Worm (Caenorhabditis elegans) whole organism, late embryonic: ENCODE results near the gene ecps-2.
A peak's percentile ranks its signal among the peaks of the same experiment; 100 is the strongest.
"Not testable (repeated sequence)": the region's sequence is repeated elsewhere in the genome, so short reads cannot be mapped to it uniquely, and the experiment has no call there.

Experiments
- C08G9.2 ChIP-seq: sonication (generic microtip); optimal IDR thresholded peaks from 2 replicates; lab custom pipeline; 2016; ENCODE audit warnings: mild to moderate bottlenecking, missing genetic modification characterization, moderate library complexity, missing compliant biosample characterization
- F13H6.1 ChIP-seq: sonication (generic microtip); optimal IDR thresholded peaks from 2 replicates; lab custom pipeline; 2016; ENCODE audit warnings: missing genetic modification characterization, missing compliant biosample characterization
- T23F11.4 ChIP-seq: fragments of 200-800 bp; sonication (Bioruptor generic); optimal IDR thresholded peaks from 2 replicates; lab custom pipeline; 2018; ENCODE audit warnings: mild to moderate bottlenecking, missing genetic modification characterization, missing compliant biosample characterization
- Y22D7AL.16 ChIP-seq: sonication (generic microtip); optimal IDR thresholded peaks from 2 replicates; lab custom pipeline; 2016; ENCODE audit warnings: missing genetic modification characterization, missing compliant biosample characterization
- ama-1 ChIP-seq: fragments of 150-350 bp; optimal IDR thresholded peaks from 2 replicates; lab custom pipeline; 2014
- ceh-14 ChIP-seq: sonication (generic microtip); optimal IDR thresholded peaks from 2 replicates; lab custom pipeline; 2016; ENCODE audit warnings: missing genotype, missing genetic modification characterization, missing compliant biosample characterization
- ceh-18 ChIP-seq: sonication (generic microtip); optimal IDR thresholded peaks from 2 replicates; lab custom pipeline; 2016; ENCODE audit warnings: missing genetic modification characterization, missing compliant biosample characterization
- ceh-30 ChIP-seq: fragments of 150-350 bp; optimal IDR thresholded peaks from 2 replicates; lab custom pipeline; 2014; ENCODE audit warnings: missing biosample characterization, missing genetic modification characterization
- ceh-31 ChIP-seq: sonication (generic microtip); optimal IDR thresholded peaks from 2 replicates; lab custom pipeline; 2016; ENCODE audit warnings: missing genetic modification characterization, missing compliant biosample characterization
- ceh-34 ChIP-seq: sonication (generic microtip); optimal IDR thresholded peaks from 2 replicates; lab custom pipeline; 2016; ENCODE audit warnings: mild to moderate bottlenecking, missing genetic modification characterization, missing compliant biosample characterization
- ceh-6 ChIP-seq: fragments of 200-800 bp; sonication (Bioruptor generic); optimal IDR thresholded peaks from 2 replicates; lab custom pipeline; 2018; ENCODE audit warnings: mild to moderate bottlenecking, missing genetic modification characterization, missing compliant biosample characterization
- che-1 ChIP-seq: sonication (generic microtip); optimal IDR thresholded peaks from 2 replicates; lab custom pipeline; 2016; ENCODE audit warnings: mild to moderate bottlenecking, missing genetic modification characterization, missing compliant biosample characterization
- elt-2 ChIP-seq: sonication (generic microtip); optimal IDR thresholded peaks from 2 replicates; lab custom pipeline; 2016; ENCODE audit warnings: missing genetic modification reagents, missing genetic modification characterization, missing compliant biosample characterization
- fax-1 ChIP-seq: sonication (generic microtip); optimal IDR thresholded peaks from 2 replicates; lab custom pipeline; 2016; ENCODE audit warnings: missing genotype, missing genetic modification characterization, missing compliant biosample characterization
- hlh-13 ChIP-seq: fragments of 200-800 bp; sonication (Bioruptor generic); optimal IDR thresholded peaks from 2 replicates; lab custom pipeline; 2018; ENCODE audit warnings: mild to moderate bottlenecking, missing genetic modification characterization, missing compliant biosample characterization
- hlh-15 ChIP-seq: sonication (generic microtip); optimal IDR thresholded peaks from 2 replicates; lab custom pipeline; 2016; ENCODE audit warnings: missing genetic modification characterization, missing compliant biosample characterization
- lim-6 ChIP-seq: sonication (generic microtip); optimal IDR thresholded peaks from 2 replicates; lab custom pipeline; 2016; ENCODE audit warnings: missing genetic modification characterization, missing compliant biosample characterization
- madf-2 ChIP-seq: sonication (generic microtip); optimal IDR thresholded peaks from 2 replicates; lab custom pipeline; 2017; ENCODE audit warnings: missing genetic modification characterization, missing compliant biosample characterization
- nfya-1 ChIP-seq: sonication (generic microtip); optimal IDR thresholded peaks from 2 replicates; lab custom pipeline; 2017; ENCODE audit warnings: missing genetic modification characterization, mild to moderate bottlenecking, missing compliant biosample characterization, antibody characterized with exemption, moderate library complexity
- nhr-11 ChIP-seq: fragments of 150-350 bp; optimal IDR thresholded peaks from 2 replicates; lab custom pipeline; 2014; ENCODE audit warnings: missing biosample characterization, missing genetic modification characterization
- npax-4 ChIP-seq: sonication (generic microtip); optimal IDR thresholded peaks from 2 replicates; lab custom pipeline; 2016; ENCODE audit warnings: missing genetic modification characterization, missing compliant biosample characterization
- pag-3 ChIP-seq: sonication (generic microtip); optimal IDR thresholded peaks from 2 replicates; lab custom pipeline; 2016; ENCODE audit warnings: missing compliant biosample characterization, missing genetic modification characterization, borderline replicate concordance
- pat-9 ChIP-seq: fragments of 200-800 bp; sonication (Bioruptor generic); optimal IDR thresholded peaks from 2 replicates; lab custom pipeline; 2018; ENCODE audit warnings: mild to moderate bottlenecking, missing genetic modification characterization, moderate library complexity, missing compliant biosample characterization
- pax-1 ChIP-seq: fragments of 150-350 bp; optimal IDR thresholded peaks from 2 replicates; lab custom pipeline; 2014; ENCODE audit warnings: missing biosample characterization, missing genetic modification characterization
- pqm-1 ChIP-seq: sonication (generic microtip); optimal IDR thresholded peaks from 2 replicates; lab custom pipeline; 2016; ENCODE audit warnings: missing genetic modification characterization, missing compliant biosample characterization
- ref-2 ChIP-seq: sonication (generic microtip); optimal IDR thresholded peaks from 2 replicates; lab custom pipeline; 2016; ENCODE audit warnings: missing genetic modification characterization, missing compliant biosample characterization
- sdc-2 ChIP-seq: sonication (generic microtip); optimal IDR thresholded peaks from 2 replicates; lab custom pipeline; 2016; ENCODE audit warnings: missing genotype, missing genetic modification characterization, missing compliant biosample characterization
- sox-2 ChIP-seq: fragments of 200-800 bp; sonication (Bioruptor generic); IDR thresholded peaks from 2 replicates; pipeline ENCODE4 v1.3.6; 2022; ENCODE audit warnings: missing genetic modification reagents, missing genetic modification characterization, missing compliant biosample characterization
- syd-9 ChIP-seq: sonication (generic microtip); optimal IDR thresholded peaks from 2 replicates; lab custom pipeline; 2016; ENCODE audit warnings: mild to moderate bottlenecking, missing genetic modification characterization, moderate library complexity, missing compliant biosample characterization
- tbx-2 ChIP-seq: sonication (generic microtip); optimal IDR thresholded peaks from 2 replicates; lab custom pipeline; 2016; ENCODE audit warnings: missing genetic modification characterization, missing compliant biosample characterization
- unc-3 ChIP-seq, 2 experiments: fragments of 200-800 bp in 1 of 2; sonication (Bioruptor generic) in 1 of 2; sonication (generic microtip) in 1 of 2; conservative IDR thresholded peaks in 1 of 2; optimal IDR thresholded peaks in 1 of 2; 2 replicates each; pipeline versions ENCODE4 v1.3.6 to Lab custom; 2016 to 2022; ENCODE audit warnings: missing compliant biosample characterization in 2 of 2, missing genetic modification characterization in 2 of 2, missing genetic modification reagents in 1 of 2
- unc-42 ChIP-seq: sonication (generic microtip); optimal IDR thresholded peaks from 2 replicates; lab custom pipeline; 2016; ENCODE audit warnings: missing genotype, missing genetic modification characterization, missing compliant biosample characterization
- unc-86 ChIP-seq: sonication (generic microtip); optimal IDR thresholded peaks from 2 replicates; lab custom pipeline; 2016; ENCODE audit warnings: missing genetic modification characterization, missing compliant biosample characterization

ecps-2 gene

DNA sequence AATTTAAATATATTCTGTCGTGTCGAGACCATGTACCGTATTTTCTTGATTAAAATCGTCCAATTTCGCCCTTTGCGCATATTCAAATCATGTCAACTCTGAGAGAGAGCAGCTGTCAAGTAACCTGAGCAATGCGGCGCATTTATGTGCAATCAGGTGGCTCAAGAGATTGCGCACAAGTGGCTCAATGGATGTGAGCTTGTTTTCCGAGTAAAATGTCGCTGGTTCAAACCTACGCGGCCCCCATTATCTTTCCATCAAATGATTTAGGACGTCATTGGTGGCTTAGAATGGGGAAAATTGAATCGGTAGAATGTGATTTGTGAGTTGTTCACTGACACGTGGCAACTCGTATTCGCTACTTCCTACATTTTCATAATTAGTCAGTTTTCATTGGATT lies 10.8 kb upstream of the ecps-2 start (continued):
- peak; percentile 68 for TF ChIP-seq pqm-1 (tag; lab: Kevin White, UChicago)
- no peak for TF ChIP-seq hlh-13 (GFP tag; lab: Kevin White, UChicago)
- no peak for TF ChIP-seq Y22D7AL.16 (tag; lab: Kevin White, UChicago)
- TF ChIP-seq pax-1 = no peak
- no peak for TF ChIP-seq pag-3 (tag; lab: Kevin White, UChicago)
- peak; percentile 64 for TF ChIP-seq che-1 (tag; lab: Kevin White, UChicago)
- peak; percentile 21 for TF ChIP-seq sdc-2 (tag; lab: Kevin White, UChicago)
- TF ChIP-seq nfya-1 (tag; lab: Kevin White, UChicago) = peak; percentile 71
- no peak for TF ChIP-seq ceh-30 (tag; lab: Kevin White, UChicago)
- TF ChIP-seq npax-4 (tag; lab: Kevin White, UChicago) = no peak
- no peak for TF ChIP-seq ama-1
- peak; percentile 11 for TF ChIP-seq madf-2 (tag; lab: Kevin White, UChicago)
- peak; percentile 27 for TF ChIP-seq T23F11.4 (GFP tag; lab: Kevin White, UChicago)
- TF ChIP-seq hlh-15 (tag; lab: Kevin White, UChicago) = no peak
- TF ChIP-seq ceh-14 = peak; percentile 1
- TF ChIP-seq pat-9 (tag; lab: Kevin White, UChicago) = peak; percentile 67

DNA sequence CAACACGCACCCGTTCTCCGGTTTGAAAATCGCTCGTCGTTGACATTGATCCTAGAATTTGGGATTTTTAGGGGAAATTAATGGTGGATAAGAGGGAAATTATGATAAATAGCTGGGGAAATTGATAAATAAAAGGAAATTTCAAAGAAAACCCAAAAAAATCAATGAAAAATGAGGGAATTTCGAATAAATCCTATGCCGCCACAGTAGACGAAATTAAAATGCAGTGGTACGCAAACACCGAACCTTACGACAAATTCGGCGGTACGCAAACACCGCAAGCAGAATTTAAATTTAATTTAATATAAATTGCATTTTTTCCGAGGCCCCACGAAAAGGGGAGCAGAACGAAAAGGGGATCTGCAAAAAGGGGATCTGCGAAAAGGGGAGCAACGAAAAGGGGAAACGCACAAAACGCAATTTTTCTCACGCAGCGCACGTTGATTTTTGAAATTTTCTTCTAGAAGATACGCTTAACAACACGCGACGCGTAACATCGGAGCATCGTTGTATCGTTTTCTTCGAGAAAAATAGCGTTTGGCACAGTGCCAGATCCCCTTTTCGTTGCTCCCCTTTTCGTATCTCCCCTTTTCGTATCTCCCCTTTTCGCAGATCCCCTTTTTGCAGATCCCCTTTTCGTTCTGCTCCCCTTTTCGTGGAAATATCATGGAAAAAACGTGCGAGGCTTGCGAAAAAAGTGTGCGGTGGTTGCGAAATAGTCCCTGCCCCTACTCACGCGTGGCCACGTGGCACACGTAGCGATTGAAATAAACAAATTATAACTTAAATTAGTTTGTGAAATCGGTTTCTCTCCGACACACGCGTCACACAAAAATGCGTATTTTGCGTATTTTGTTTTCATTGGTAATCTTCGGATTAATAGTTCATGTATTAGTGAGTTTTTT lies 6.7 kb upstream of the ecps-2 start, which contains the start of the genes smrd-1 and enu-3.1:
Gene smrd-1, minus strand, starts transcription at position 51 of the 905 bp plus-strand sequence.
Gene enu-3.1, plus strand, starts transcription at position 339 of the 905 bp plus-strand sequence.
- TF ChIP-seq unc-86 (peak; percentile 23), F13H6.1 (peak; percentile 49), ceh-14 (peak; percentile 97), ceh-34 (peak; percentile 50), ref-2 (tag; lab: Kevin White, UChicago) (peak; percentile 36), fax-1 (peak; percentile 31), C08G9.2 (tag; lab: Kevin White, UChicago) (peak; percentile 40), ceh-31 (tag; lab: Kevin White, UChicago) (peak; percentile 87), pqm-1 (tag; lab: Kevin White, UChicago) (peak; percentile 48), tbx-2 (tag; lab: Kevin White, UChicago) (peak; percentile 58), unc-3 (GFP tag; conservative IDR thresholded peaks at IDR 0.05; lab: Robert Waterston, UW) (0 out of 2 replicates have a peak, but pooled peaks have one; percentile 15), unc-42 (tag; lab: Kevin White, UChicago) (peak; percentile 99), ceh-18 (peak; percentile 40), elt-2 (tag; lab: Kevin White, UChicago) (peak; percentile 14), nfya-1 (tag; lab: Kevin White, UChicago) (peak; percentile 4), lim-6 (peak; percentile 83)
- TF ChIP-seq unc-3 (tag; optimal IDR thresholded peaks at IDR 0.05; lab: Kevin White, UChicago) = not testable (repeated sequence)

DNA sequence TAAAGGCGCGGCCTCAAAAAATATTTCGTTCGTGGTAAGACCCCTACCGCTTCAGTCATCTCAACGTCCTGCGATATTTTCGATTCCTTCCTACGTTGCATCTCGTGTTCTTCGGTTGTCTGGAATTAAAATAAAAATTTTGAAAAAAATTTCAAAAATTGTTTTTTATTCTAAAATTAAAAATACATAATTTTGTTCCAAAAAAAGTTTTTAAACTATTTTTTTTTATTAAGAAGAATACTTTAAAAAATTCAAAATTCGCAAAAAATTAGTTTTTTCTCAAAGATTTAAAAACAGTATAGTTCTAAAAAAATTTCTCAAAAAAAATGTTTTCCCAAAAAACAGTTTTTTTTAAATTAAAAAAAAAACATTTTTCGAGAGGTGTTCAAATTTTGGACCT lies 4.1 kb upstream of the ecps-2 start, which contains the start of gene H04D03.6:
Gene H04D03.6, minus strand, starts transcription at position 101 of the 400 bp plus-strand sequence.
- not testable (repeated sequence) for TF ChIP-seq ceh-34; unc-42 (tag; lab: Kevin White, UChicago); ceh-6 (GFP tag; lab: Kevin White, UChicago)

DNA sequence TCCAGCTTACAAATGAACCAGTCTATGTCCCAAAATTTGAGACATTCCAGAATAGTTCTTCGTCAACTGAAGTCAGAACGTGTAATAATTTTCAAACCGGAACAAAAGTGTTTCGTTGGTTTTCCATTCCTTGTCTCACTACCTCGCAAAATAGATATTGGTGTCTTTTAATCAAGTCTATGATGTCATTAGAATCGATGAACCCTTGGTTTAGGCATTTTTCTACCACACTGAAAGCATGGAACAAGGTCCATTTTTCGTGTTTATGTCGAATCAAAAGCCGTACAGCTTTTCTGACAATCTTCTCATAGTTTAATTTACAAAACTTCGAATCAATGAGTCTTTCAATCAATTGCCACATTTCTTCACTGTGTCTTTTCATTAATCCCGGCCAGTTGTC lies 3.8 kb downstream of the ecps-2 start, which contains the start of gene H04D03.7:
Gene H04D03.7, minus strand, starts transcription at position 101 of the 400 bp plus-strand sequence.
- TF ChIP-seq unc-42 (tag; lab: Kevin White, UChicago) = no peak
- TF ChIP-seq pqm-1 (tag; lab: Kevin White, UChicago) = no peak
- TF ChIP-seq unc-86 = no peak
- no peak for TF ChIP-seq nhr-11
- TF ChIP-seq sox-2 = no peak
- TF ChIP-seq syd-9 = no peak
- TF ChIP-seq Y22D7AL.16 (tag; lab: Kevin White, UChicago) = no peak
- TF ChIP-seq madf-2 (tag; lab: Kevin White, UChicago) = no peak
